Worm (Caenorhabditis elegans): ENCODE results near the gene Y62H9A.2.

Y62H9A.2 gene

DNA sequence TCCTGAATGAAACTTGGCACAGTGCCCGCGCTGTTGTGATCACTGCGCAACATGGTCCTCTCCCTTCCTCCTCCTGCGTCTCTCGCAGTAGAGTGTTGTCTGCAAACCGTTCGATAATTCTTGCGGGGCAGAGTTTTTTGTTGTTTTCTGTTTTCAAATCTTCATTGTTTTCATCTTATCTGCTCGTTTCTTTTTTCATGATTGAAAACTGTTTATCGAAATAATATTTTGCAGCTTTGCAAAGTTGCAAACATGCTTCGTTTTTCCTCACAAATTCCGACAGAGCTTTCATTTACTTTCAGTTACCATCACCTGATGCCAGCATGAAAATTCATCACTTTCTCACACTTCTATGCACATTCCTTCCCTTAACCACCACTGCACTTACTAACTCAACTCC lies 20.8 kb downstream of the Y62H9A.2 start, which contains the start of gene mes-1:
Gene mes-1, plus strand, starts transcription at position 301 of the 400 bp plus-strand sequence.
- TF ChIP-seq zip-4 (GFP tag; optimal IDR thresholded peaks at IDR 0.05), result no peak
- no peak for TF ChIP-seq aly-2 (tag; optimal IDR thresholded peaks at IDR 0.05)
- TF ChIP-seq aha-1 (tag; optimal IDR thresholded peaks at IDR 0.05), result no peak
- no peak for TF ChIP-seq dsc-1 (tag; optimal IDR thresholded peaks at IDR 0.05)
- no peak for TF ChIP-seq ama-1 (optimal IDR thresholded peaks at IDR 0.05)
- TF ChIP-seq xbp-1 (tag; optimal IDR thresholded peaks at IDR 0.05), result no peak
- no peak for TF ChIP-seq hpl-2 (GFP tag; optimal IDR thresholded peaks at IDR 0.05)
- TF ChIP-seq efl-1 (optimal IDR thresholded peaks at IDR 0.05), result no peak
- TF ChIP-seq efl-1 (GFP tag; optimal IDR thresholded peaks at IDR 0.05 in 1 of 2), result no peak
- no peak for TF ChIP-seq lir-3 (tag; optimal IDR thresholded peaks at IDR 0.05; ENCODE audit: poor library complexity)
- TF ChIP-seq unc-98 (GFP tag; IDR thresholded peaks at IDR 0.05), result no peak
- TF ChIP-seq swsn-7 (tag; optimal IDR thresholded peaks at IDR 0.05), result no peak
- TF ChIP-seq lin-35 (GFP tag; optimal IDR thresholded peaks at IDR 0.05), result no peak
- no peak for TF ChIP-seq tbx-2 (tag; optimal IDR thresholded peaks at IDR 0.05)
- TF ChIP-seq lin-14 (GFP tag; optimal IDR thresholded peaks at IDR 0.05), result no peak
- no peak for TF ChIP-seq isw-1 (GFP tag; IDR thresholded peaks at IDR 0.05)
- no peak for TF ChIP-seq nhr-28 (tag; optimal IDR thresholded peaks at IDR 0.05)
- no peak for TF ChIP-seq ces-1 (GFP tag; optimal IDR thresholded peaks at IDR 0.05)
- TF ChIP-seq skn-1 (tag; optimal IDR thresholded peaks at IDR 0.05), result no peak

DNA sequence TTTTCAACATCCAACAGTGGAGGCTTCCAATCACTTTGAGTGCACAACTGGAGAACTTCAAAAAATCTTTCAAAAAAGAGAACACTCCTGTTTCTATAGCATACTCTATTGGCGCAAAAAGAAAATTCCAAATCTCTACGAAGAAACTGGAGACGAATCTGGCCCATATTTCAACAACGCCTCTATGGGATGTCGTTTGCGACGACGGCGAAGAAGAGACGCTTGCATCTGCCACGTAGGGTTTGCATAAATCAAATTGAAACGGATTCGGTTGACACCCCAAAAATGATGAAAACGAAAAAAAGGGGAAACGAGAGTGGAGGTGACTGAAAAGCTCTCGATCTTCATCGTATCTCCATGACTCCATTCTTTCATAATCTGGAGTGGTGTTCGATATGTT lies 21.8 kb downstream of the Y62H9A.2 start:
- TF ChIP-seq Y116A8C.19 (tag; optimal IDR thresholded peaks at IDR 0.05; ENCODE audit: borderline replicate concordance), result no peak
- no peak for TF ChIP-seq grh-1 (GFP tag; IDR thresholded peaks at IDR 0.05)
- TF ChIP-seq dpl-1 (GFP tag; optimal IDR thresholded peaks at IDR 0.05), result no peak
- no peak for TF ChIP-seq nhr-71 (tag; optimal IDR thresholded peaks at IDR 0.05)
- TF ChIP-seq fkh-10 (GFP tag; optimal IDR thresholded peaks at IDR 0.05), result no peak
- no peak for TF ChIP-seq nhr-237 (tag; optimal IDR thresholded peaks at IDR 0.05)

DNA sequence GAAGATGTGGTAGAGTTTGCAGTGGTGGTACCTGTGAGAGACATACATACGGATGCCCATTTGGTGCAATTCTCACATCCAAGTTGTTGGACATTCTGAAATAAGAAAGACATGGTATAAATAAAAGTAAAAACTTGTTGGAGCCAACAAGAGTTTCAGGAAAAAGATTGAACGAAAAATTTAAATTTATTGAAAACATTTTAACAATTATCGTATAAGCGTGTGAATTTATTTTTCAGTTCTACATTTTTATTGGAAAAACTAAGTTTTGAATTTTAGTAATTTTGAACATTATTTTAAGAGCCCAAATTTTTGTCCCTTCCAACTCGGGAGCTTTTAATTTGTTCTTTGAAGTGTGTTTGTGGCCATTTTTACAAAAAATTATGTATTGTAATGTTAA lies 23.1 kb downstream of the Y62H9A.2 start, which contains the start of gene F54F7.8:
Gene F54F7.8, minus strand, starts transcription at position 101 of the 400 bp plus-strand sequence.
- TF ChIP-seq vab-15 (tag; optimal IDR thresholded peaks at IDR 0.05), result no peak
- TF ChIP-seq fkh-10 (GFP tag; optimal IDR thresholded peaks at IDR 0.05), result no peak

ce11 chrX:11854432-11854831 lies 23.6 kb downstream of the Y62H9A.2 start:
- TF ChIP-seq hpl-2 (GFP tag; optimal IDR thresholded peaks at IDR 0.05) (no peak), ama-1 (optimal IDR thresholded peaks at IDR 0.05) (no peak), isw-1 (GFP tag; IDR thresholded peaks at IDR 0.05) (no peak), nhr-28 (tag; optimal IDR thresholded peaks at IDR 0.05) (no peak), efl-1 (optimal IDR thresholded peaks at IDR 0.05) (no peak), efl-1 (GFP tag; optimal IDR thresholded peaks at IDR 0.05 in 1 of 2) (no peak), grh-1 (GFP tag; IDR thresholded peaks at IDR 0.05) (no peak), irx-1 (tag; optimal IDR thresholded peaks at IDR 0.05) (no peak), ceh-82 (tag; optimal IDR thresholded peaks at IDR 0.05) (no peak), hlh-4 (tag; optimal IDR thresholded peaks at IDR 0.05) (no peak), fos-1 (tag; optimal IDR thresholded peaks at IDR 0.05) (no peak), mep-1 (tag; optimal IDR thresholded peaks at IDR 0.05) (no peak), unc-30 (tag; optimal IDR thresholded peaks at IDR 0.05) (no peak)

DNA sequence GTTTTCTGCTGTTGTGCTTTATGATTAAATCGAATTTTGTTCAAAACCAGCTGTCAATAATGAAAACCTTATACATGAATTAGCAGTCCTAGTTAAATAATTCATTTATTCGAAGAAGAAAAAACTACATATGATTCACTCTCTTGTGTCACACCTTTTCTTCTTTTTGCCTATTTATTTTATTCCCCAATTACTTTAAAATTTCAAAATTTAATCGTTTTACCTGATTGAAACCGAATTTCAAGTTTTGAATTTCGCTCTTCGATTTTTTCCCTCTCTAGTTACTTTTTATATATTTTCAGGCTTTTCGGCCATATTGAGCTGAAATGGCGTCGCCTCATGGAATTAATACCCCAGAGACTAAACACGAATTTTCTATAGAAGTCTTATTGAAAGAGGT lies 25.5 kb downstream of the Y62H9A.2 start, which contains the start of gene xtr-1:
Gene xtr-1, plus strand, starts transcription at position 301 of the 400 bp plus-strand sequence.
- TF ChIP-seq ztf-4 (tag; optimal IDR thresholded peaks at IDR 0.05) (no peak), mep-1 (tag; optimal IDR thresholded peaks at IDR 0.05) (no peak), lir-3 (tag; optimal IDR thresholded peaks at IDR 0.05; ENCODE audit: poor library complexity) (no peak), fkh-10 (GFP tag; optimal IDR thresholded peaks at IDR 0.05) (no peak), egl-13 (tag; optimal IDR thresholded peaks at IDR 0.05) (no peak), swsn-7 (tag; optimal IDR thresholded peaks at IDR 0.05) (no peak), ets-5 (GFP tag; IDR thresholded peaks at IDR 0.05) (no peak), alr-1 (tag; optimal IDR thresholded peaks at IDR 0.05; ENCODE audit: borderline replicate concordance) (no peak), sptf-1 (tag; optimal IDR thresholded peaks at IDR 0.05) (no peak), hlh-17 (GFP tag; optimal IDR thresholded peaks at IDR 0.05; ENCODE audit: borderline replicate concordance) (no peak), ceh-90 (tag; optimal IDR thresholded peaks at IDR 0.05) (no peak), pag-3 (tag; optimal IDR thresholded peaks at IDR 0.05; ENCODE audit: borderline replicate concordance, insufficient read depth) (no peak), lin-13 (GFP tag; optimal IDR thresholded peaks at IDR 0.05) (no peak), hlh-4 (tag; optimal IDR thresholded peaks at IDR 0.05) (no peak), aha-1 (tag; optimal IDR thresholded peaks at IDR 0.05) (no peak), nhr-20 (tag; optimal IDR thresholded peaks at IDR 0.05) (no peak), nhr-11 (tag; optimal IDR thresholded peaks at IDR 0.05) (no peak), C34B4.2 (tag; optimal IDR thresholded peaks at IDR 0.05) (no peak), nhr-19 (GFP tag; conservative IDR thresholded peaks at IDR 0.05) (no peak), unc-86 (tag; optimal IDR thresholded peaks at IDR 0.05) (no peak)
